Worm (Caenorhabditis elegans): ENCODE measurements around the gene pitr-3.

Gene pitr-3

ce11 chrV:9175218-9175837 lies 34.1 kb upstream of the pitr-3 start, which contains the start of gene spas-1:
Gene spas-1, plus strand, starts transcription at chrV:9175789.
- peak; percentile 73 for TF ChIP-seq pqm-1 (tag; optimal IDR thresholded peaks at IDR 0.05)
- no peak for TF ChIP-seq ztf-11 (tag; optimal IDR thresholded peaks at IDR 0.05)
- TF ChIP-seq lin-15B (tag; optimal IDR thresholded peaks at IDR 0.05), result peak; percentile 88
- peak; percentile 88 for TF ChIP-seq snpc-4 (tag; optimal IDR thresholded peaks at IDR 0.05)
- peak; percentile 95 for TF ChIP-seq pha-4 (tag; optimal IDR thresholded peaks at IDR 0.05)
- no peak for TF ChIP-seq unc-39 (tag; optimal IDR thresholded peaks at IDR 0.05)
- TF ChIP-seq ztf-4 (tag; optimal IDR thresholded peaks at IDR 0.05), result no peak
- no peak for TF ChIP-seq fkh-10 (GFP tag; optimal IDR thresholded peaks at IDR 0.05)
- no peak for TF ChIP-seq nhr-67 (tag; optimal IDR thresholded peaks at IDR 0.05)
- no peak for TF ChIP-seq eor-1 (tag; optimal IDR thresholded peaks at IDR 0.05)
- no peak for TF ChIP-seq sea-2 (GFP tag; optimal IDR thresholded peaks at IDR 0.05)
- peak; percentile 60 for TF ChIP-seq unc-62 (GFP tag; optimal IDR thresholded peaks at IDR 0.05)
- no peak for TF ChIP-seq daf-12 (tag; optimal IDR thresholded peaks at IDR 0.05)
- peak; percentile 25 for TF ChIP-seq egl-27 (tag; optimal IDR thresholded peaks at IDR 0.05)
- TF ChIP-seq ceh-28 (tag; optimal IDR thresholded peaks at IDR 0.05), result peak; percentile 82
- no peak for TF ChIP-seq fos-1 (tag; optimal IDR thresholded peaks at IDR 0.05)
- no peak for TF ChIP-seq zag-1 (tag; optimal IDR thresholded peaks at IDR 0.05)
- peak; percentile 76 for TF ChIP-seq tbx-2 (tag; optimal IDR thresholded peaks at IDR 0.05)
- no peak for TF ChIP-seq nhr-11 (tag; optimal IDR thresholded peaks at IDR 0.05)
- peak; percentile 73 for TF ChIP-seq lsy-12 (tag; optimal IDR thresholded peaks at IDR 0.05)
- TF ChIP-seq nhr-28 (tag; optimal IDR thresholded peaks at IDR 0.05), result no peak
- no peak for TF ChIP-seq fkh-2 (tag; optimal IDR thresholded peaks at IDR 0.05)
- peak; percentile 84 for TF ChIP-seq nhr-25 (tag; optimal IDR thresholded peaks at IDR 0.05)
- TF ChIP-seq nhr-76 (tag; optimal IDR thresholded peaks at IDR 0.05), result no peak
- TF ChIP-seq nhr-237 (tag; optimal IDR thresholded peaks at IDR 0.05), result no peak
- TF ChIP-seq hmg-11 (tag; optimal IDR thresholded peaks at IDR 0.05), result peak; percentile 71
- TF ChIP-seq elt-2 (tag; optimal IDR thresholded peaks at IDR 0.05), result peak; percentile 71
- no peak for TF ChIP-seq mml-1 (tag; optimal IDR thresholded peaks at IDR 0.05)
- peak; percentile 41 for TF ChIP-seq ama-1 (optimal IDR thresholded peaks at IDR 0.05)
- peak; percentile 75 for TF ChIP-seq R02D3.7 (tag; optimal IDR thresholded peaks at IDR 0.05)
- no peak for TF ChIP-seq aly-2 (tag; optimal IDR thresholded peaks at IDR 0.05)
- no peak for TF ChIP-seq skn-1 (tag; optimal IDR thresholded peaks at IDR 0.05)
- peak; percentile 7 for TF ChIP-seq lin-39 (tag; optimal IDR thresholded peaks at IDR 0.05)
- TF ChIP-seq nhr-23 (tag; optimal IDR thresholded peaks at IDR 0.05), result peak; percentile 89
- TF ChIP-seq nhr-43 (tag; optimal IDR thresholded peaks at IDR 0.05; ENCODE audit: poor library complexity, severe bottlenecking), result peak; percentile 77
- no peak for TF ChIP-seq ceh-9 (tag; optimal IDR thresholded peaks at IDR 0.05)
- TF ChIP-seq jun-1 (tag; optimal IDR thresholded peaks at IDR 0.05), result peak; percentile 71
- TF ChIP-seq mdl-1 (tag; optimal IDR thresholded peaks at IDR 0.05), result no peak
- TF ChIP-seq nfya-1 (tag; optimal IDR thresholded peaks at IDR 0.05; ENCODE audit: insufficient read depth), result peak; percentile 85
- TF ChIP-seq ZK546.5 (tag; optimal IDR thresholded peaks at IDR 0.05), result no peak
- no peak for TF ChIP-seq elt-3 (tag; optimal IDR thresholded peaks at IDR 0.05)
- TF ChIP-seq ceh-82 (tag; optimal IDR thresholded peaks at IDR 0.05), result peak; percentile 19
- peak; percentile 37 for TF ChIP-seq elt-1 (tag; optimal IDR thresholded peaks at IDR 0.05)
- no peak for TF ChIP-seq nhr-77 (tag; optimal IDR thresholded peaks at IDR 0.05)
- TF ChIP-seq nhr-12 (tag; optimal IDR thresholded peaks at IDR 0.05), result no peak
- no peak for TF ChIP-seq ceh-16 (tag; optimal IDR thresholded peaks at IDR 0.05)
- TF ChIP-seq egl-5 (tag; optimal IDR thresholded peaks at IDR 0.05), result peak; percentile 67
